Fruit fly (Drosophila melanogaster) whole organism, embryonic: ENCODE results near the gene CG6972.
A peak's percentile ranks its signal among the peaks of the same experiment; 100 is the strongest.

Source experiments
- Antp ChIP-seq: fragments of 200-800 bp; sonication (Bioruptor generic); optimal IDR thresholded peaks from 3 replicates; lab custom pipeline; 2016; ENCODE audit warnings: missing biosample characterization, missing genetic modification characterization
- Bgb ChIP-seq: fragments of 200-800 bp; sonication (Bioruptor generic); IDR thresholded peaks from 2 replicates; pipeline ENCODE4 v1.3.6; 2022; ENCODE audit warnings: missing biosample characterization, missing genetic modification characterization; ENCODE audit not compliant: partially characterized antibody
- BtbVII ChIP-seq: fragments of 200-800 bp; sonication (Bioruptor generic); optimal IDR thresholded peaks from 3 replicates; lab custom pipeline; 2017; ENCODE audit warnings: missing biosample characterization, mild to moderate bottlenecking, missing genetic modification characterization
- CG10274 ChIP-seq: fragments of 200-800 bp; sonication (Bioruptor generic); optimal IDR thresholded peaks from 3 replicates; lab custom pipeline; 2017; ENCODE audit warnings: missing biosample characterization, mild to moderate bottlenecking, missing genetic modification characterization
- CG10979 ChIP-seq: fragments of 200-800 bp; sonication (Bioruptor generic); optimal IDR thresholded peaks from 2 replicates; lab custom pipeline; 2018; ENCODE audit warnings: missing biosample characterization, mild to moderate bottlenecking, missing genetic modification characterization, moderate library complexity
- CG11398 ChIP-seq: fragments of 200-800 bp; sonication (Bioruptor generic); optimal IDR thresholded peaks from 2 replicates; lab custom pipeline; 2016; ENCODE audit warnings: missing biosample characterization, missing genetic modification characterization
- CG12236 ChIP-seq: fragments of 200-800 bp; sonication (Bioruptor generic); optimal IDR thresholded peaks from 2 replicates; lab custom pipeline; 2016; ENCODE audit warnings: missing biosample characterization, missing genetic modification characterization
- CG14860 ChIP-seq: fragments of 200-800 bp; sonication (Bioruptor generic); IDR thresholded peaks from 3 replicates; pipeline ENCODE4 v1.3.6; 2022; ENCODE audit warnings: missing biosample characterization, missing genetic modification characterization; ENCODE audit not compliant: partially characterized antibody
- CG1647 ChIP-seq: fragments of 200-800 bp; sonication (Bioruptor generic); optimal IDR thresholded peaks from 3 replicates; lab custom pipeline; 2016; ENCODE audit warnings: missing biosample characterization, missing genetic modification characterization
- CG17186 ChIP-seq: fragments of 200-800 bp; sonication (Bioruptor generic); optimal IDR thresholded peaks from 3 replicates; lab custom pipeline; 2017; ENCODE audit warnings: missing biosample characterization, missing genetic modification reagents, missing genetic modification characterization
- CG17802 ChIP-seq: fragments of 200-800 bp; sonication (Bioruptor generic); optimal IDR thresholded peaks from 2 replicates; lab custom pipeline; 2018; ENCODE audit warnings: missing biosample characterization, mild to moderate bottlenecking, missing genetic modification characterization, moderate library complexity
- CG2129 ChIP-seq: fragments of 200-800 bp; sonication (Bioruptor generic); IDR thresholded peaks from 2 replicates; pipeline ENCODE4 v1.3.6; 2022; ENCODE audit warnings: missing biosample characterization, missing genetic modification characterization; ENCODE audit not compliant: partially characterized antibody
- CG2875 ChIP-seq: fragments of 200-800 bp; sonication (Bioruptor generic); optimal IDR thresholded peaks from 2 replicates; lab custom pipeline; 2017; ENCODE audit warnings: missing biosample characterization, mild to moderate bottlenecking, missing genetic modification characterization, missing genetic modification reagents
- CG3847 ChIP-seq: fragments of 200-800 bp; sonication (Bioruptor generic); IDR thresholded peaks from 2 replicates; pipeline ENCODE4 v1.3.6; 2022; ENCODE audit warnings: missing biosample characterization, missing genetic modification characterization
- CG4707 ChIP-seq: fragments of 200-800 bp; sonication (Bioruptor generic); optimal IDR thresholded peaks from 2 replicates; lab custom pipeline; 2018; ENCODE audit warnings: missing biosample characterization, mild to moderate bottlenecking, missing genetic modification characterization, moderate library complexity
- CG5180 ChIP-seq: fragments of 200-800 bp; sonication (Bioruptor generic); optimal IDR thresholded peaks from 3 replicates; lab custom pipeline; 2017; ENCODE audit warnings: missing biosample characterization, missing genetic modification characterization, mild to moderate bottlenecking, moderate library complexity, missing genetic modification reagents
- CG6272 ChIP-seq: fragments of 200-800 bp; sonication (Bioruptor generic); IDR thresholded peaks from 2 replicates; pipeline ENCODE4 v1.3.6; 2022; ENCODE audit warnings: missing biosample characterization, missing genetic modification characterization
- CG7271 ChIP-seq: fragments of 200-800 bp; sonication (Bioruptor generic); optimal IDR thresholded peaks from 2 replicates; lab custom pipeline; 2018; ENCODE audit warnings: missing biosample characterization, mild to moderate bottlenecking, missing genetic modification characterization, moderate library complexity
- CG7786 ChIP-seq: fragments of 200-800 bp; sonication (Bioruptor generic); optimal IDR thresholded peaks from 2 replicates; lab custom pipeline; 2016; ENCODE audit warnings: missing biosample characterization, missing genetic modification characterization
- CG8388 ChIP-seq: fragments of 200-800 bp; sonication (Bioruptor generic); optimal IDR thresholded peaks from 2 replicates; lab custom pipeline; 2019; ENCODE audit warnings: missing biosample characterization, mild to moderate bottlenecking, missing genetic modification characterization, moderate library complexity
- CrebB ChIP-seq: fragments of 200-800 bp; sonication (Bioruptor generic); optimal IDR thresholded peaks from 3 replicates; lab custom pipeline; 2018; ENCODE audit warnings: missing biosample characterization, mild to moderate bottlenecking, missing genetic modification characterization
- Dref ChIP-seq: fragments of 200-800 bp; sonication (Bioruptor generic); IDR thresholded peaks from 2 replicates; pipeline ENCODE4 v1.3.6; 2022; ENCODE audit warnings: missing biosample characterization, missing genetic modification characterization
- Fer1 ChIP-seq: fragments of 200-800 bp; sonication (Bioruptor generic); optimal IDR thresholded peaks from 2 replicates; lab custom pipeline; 2017; ENCODE audit warnings: missing biosample characterization, mild to moderate bottlenecking, missing genetic modification characterization
- Gug ChIP-seq: fragments of 200-800 bp; sonication (Bioruptor generic); IDR thresholded peaks from 4 replicates; pipeline ENCODE4 v1.3.6; 2022; ENCODE audit warnings: missing biosample characterization, missing genetic modification characterization
- Jarid2 ChIP-seq: fragments of 200-800 bp; sonication (Bioruptor generic); optimal IDR thresholded peaks from 3 replicates; lab custom pipeline; 2017; ENCODE audit warnings: mild to moderate bottlenecking, missing biosample characterization, missing genetic modification reagents, missing genetic modification characterization
- Kr ChIP-seq: fragments of 200-800 bp; sonication (Bioruptor generic); optimal IDR thresholded peaks from 2 replicates; lab custom pipeline; 2017; ENCODE audit warnings: missing biosample characterization, mild to moderate bottlenecking, missing genetic modification characterization
- NFAT ChIP-seq: fragments of 200-800 bp; sonication (Bioruptor generic); IDR thresholded peaks from 2 replicates; pipeline ENCODE4 v1.3.6; 2022; ENCODE audit warnings: missing biosample characterization, missing genetic modification characterization
- Poxn ChIP-seq: fragments of 200-800 bp; sonication (Bioruptor generic); IDR thresholded peaks from 2 replicates; pipeline ENCODE4 v1.3.6; 2022; ENCODE audit warnings: missing biosample characterization, missing genetic modification characterization
- Spps ChIP-seq: fragments of 200-800 bp; sonication (Bioruptor generic); optimal IDR thresholded peaks from 2 replicates; lab custom pipeline; 2018; ENCODE audit warnings: missing biosample characterization, mild to moderate bottlenecking, missing genetic modification characterization
- amos ChIP-seq: fragments of 200-800 bp; sonication (Bioruptor generic); IDR thresholded peaks from 2 replicates; pipeline ENCODE4 v1.3.6; 2022; ENCODE audit warnings: missing biosample characterization, missing genetic modification characterization; ENCODE audit not compliant: partially characterized antibody
- az2 ChIP-seq: fragments of 200-800 bp; sonication (Bioruptor generic); optimal IDR thresholded peaks from 3 replicates; lab custom pipeline; 2016; ENCODE audit warnings: missing biosample characterization, missing genetic modification characterization
- bbx ChIP-seq: fragments of 200-800 bp; sonication (Bioruptor generic); IDR thresholded peaks from 2 replicates; pipeline ENCODE4 v1.3.6; 2022; ENCODE audit warnings: missing biosample characterization, missing genetic modification characterization; ENCODE audit not compliant: partially characterized antibody
- bcd ChIP-seq: fragments of 200-800 bp; sonication (Bioruptor generic); optimal IDR thresholded peaks from 2 replicates; lab custom pipeline; 2017; ENCODE audit warnings: missing biosample characterization, mild to moderate bottlenecking, missing genetic modification characterization
- br ChIP-seq: fragments of >200 bp; optimal IDR thresholded peaks from 2 replicates; lab custom pipeline; 2017
- chif ChIP-seq, 2 experiments: fragments of 200-800 bp; sonication (Bioruptor generic); optimal IDR thresholded peaks; 3 replicates each; lab custom pipeline; 2016; ENCODE audit warnings: missing biosample characterization in 2 of 2, missing genetic modification characterization in 2 of 2
- chn ChIP-seq: fragments of 200-800 bp; sonication (Bioruptor generic); optimal IDR thresholded peaks from 2 replicates; lab custom pipeline; 2016; ENCODE audit warnings: missing biosample characterization, missing genetic modification characterization
- ci ChIP-seq: fragments of 200-800 bp; sonication (Bioruptor generic); IDR thresholded peaks from 3 replicates; pipeline ENCODE4 v1.3.6; 2022; ENCODE audit warnings: missing biosample characterization, missing genetic modification characterization
- cwo ChIP-seq: fragments of 200-800 bp; sonication (Bioruptor generic); optimal IDR thresholded peaks from 3 replicates; lab custom pipeline; 2017; ENCODE audit warnings: missing biosample characterization, missing genetic modification characterization, mild to moderate bottlenecking, moderate library complexity, missing genetic modification reagents
- danr ChIP-seq: fragments of 200-800 bp; sonication (Bioruptor generic); IDR thresholded peaks from 2 replicates; pipeline ENCODE4 v1.3.6; 2022; ENCODE audit warnings: missing biosample characterization, missing genetic modification characterization
- dpn ChIP-seq, 2 experiments: fragments of 200-800 bp; sonication (Bioruptor generic); optimal IDR thresholded peaks; 3 replicates each; lab custom pipeline; 2016; ENCODE audit warnings: missing biosample characterization in 2 of 2, missing genetic modification characterization in 2 of 2
- jigr1 ChIP-seq: fragments of 200-800 bp; sonication (Bioruptor generic); IDR thresholded peaks from 3 replicates; pipeline ENCODE4 v1.3.6; 2022; ENCODE audit warnings: missing biosample characterization, missing genetic modification characterization
- kay ChIP-seq: fragments of 200-800 bp; sonication (Bioruptor generic); optimal IDR thresholded peaks from 2 replicates; lab custom pipeline; 2016; ENCODE audit warnings: missing biosample characterization, missing genetic modification characterization
- org-1 ChIP-seq: fragments of 200-800 bp; sonication (Bioruptor generic); optimal IDR thresholded peaks from 2 replicates; lab custom pipeline; 2017; ENCODE audit warnings: missing biosample characterization, missing genetic modification characterization
- pho ChIP-seq: fragments of 200-800 bp; sonication (Bioruptor generic); optimal IDR thresholded peaks from 2 replicates; lab custom pipeline; 2016; ENCODE audit warnings: missing biosample characterization, missing genetic modification characterization
- slou ChIP-seq: fragments of 200-800 bp; sonication (Bioruptor generic); optimal IDR thresholded peaks from 3 replicates; lab custom pipeline; 2016; ENCODE audit warnings: missing biosample characterization, missing genetic modification characterization
- slp2 ChIP-seq: fragments of 200-800 bp; sonication (Bioruptor generic); optimal IDR thresholded peaks from 2 replicates; lab custom pipeline; 2016; ENCODE audit warnings: missing biosample characterization, missing genetic modification characterization
- tll ChIP-seq, 2 experiments: fragments of 200-800 bp in 1 of 2; fragments of >200 bp in 1 of 2; sonication (Bioruptor generic) in 1 of 2; optimal IDR thresholded peaks; 2 replicates each; lab custom pipeline; 2017 to 2019; ENCODE audit warnings: missing biosample characterization in 2 of 2, missing genetic modification characterization in 2 of 2, mild to moderate bottlenecking in 1 of 2, moderate library complexity in 1 of 2
- zen ChIP-seq: fragments of 200-800 bp; sonication (Bioruptor generic); optimal IDR thresholded peaks from 3 replicates; lab custom pipeline; 2018; ENCODE audit warnings: missing biosample characterization, mild to moderate bottlenecking, missing genetic modification characterization, moderate library complexity
- zen2 ChIP-seq: fragments of 200-800 bp; sonication (Bioruptor generic); IDR thresholded peaks from 3 replicates; pipeline ENCODE4 v1.3.6; 2022; ENCODE audit warnings: missing biosample characterization, missing genetic modification characterization; ENCODE audit not compliant: partially characterized antibody
- zfh2 ChIP-seq: fragments of 200-800 bp; sonication (Bioruptor generic); optimal IDR thresholded peaks from 2 replicates; lab custom pipeline; 2016; ENCODE audit warnings: missing biosample characterization, missing genetic modification characterization

CG6972 gene

dm6 chr3R:22747423-22748090, 45.8 kb downstream of the CG6972 start, which contains the start of gene CG17141 (continued):
- TF ChIP-seq CG10979 (tag; lab: Kevin White, UChicago) (no peak), CG7786 (no peak), CG14860 (GFP tag; lab: Robert Waterston, UW) (no peak), slp2 (GFP tag; lab: Kevin White, UChicago) (no peak), amos (GFP tag; lab: Robert Waterston, UW) (peak; percentile 40; the same call in 1 of the 2 replicates), cwo (GFP tag; lab: Kevin White, UChicago) (no peak), Poxn (no peak), CG17802 (tag; lab: Kevin White, UChicago) (no peak), ci (peak; percentile 42; the same call in 1 of the 3 replicates), CG8388 (GFP tag; lab: Kevin White, UChicago) (no peak), zen (no peak), jigr1 (GFP tag; lab: Robert Waterston, UW) (no peak), CG6272 (GFP tag; lab: Robert Waterston, UW) (no peak), CG12236 (GFP tag; lab: Kevin White, UChicago) (no peak), NFAT (GFP tag; lab: Robert Waterston, UW) (no peak), az2 (GFP tag; lab: Kevin White, UChicago) (no peak), chn (no peak), Dref (GFP tag; lab: Robert Waterston, UW) (peak; percentile 38; the same call in 1 of the 2 replicates), CG2875 (GFP tag; lab: Kevin White, UChicago) (no peak), Bgb (GFP tag; lab: Robert Waterston, UW) (peak; percentile 45; the same call in 1 of the 2 replicates), bbx (GFP tag; lab: Robert Waterston, UW) (0 out of 2 replicates have a peak, but pooled peaks have one; percentile 28), CG17186 (GFP tag; lab: Kevin White, UChicago) (peak; percentile 50), zfh2 (no peak), org-1 (GFP tag; lab: Kevin White, UChicago) (no peak), Gug (no peak), CG3847 (peak; percentile 64), CG5180 (no peak), CG2129 (no peak), CrebB (peak; percentile 21), kay (GFP tag; lab: Kevin White, UChicago) (no peak), bcd (no peak), CG10274 (GFP tag; lab: Kevin White, UChicago) (no peak), CG7271 (tag; lab: Kevin White, UChicago) (no peak), pho (GFP tag; lab: Kevin White, UChicago) (no peak), chif (GFP tag; optimal IDR thresholded peaks at IDR 0.05; lab: Kevin White, UChicago) (no peak), dpn (GFP tag; optimal IDR thresholded peaks at IDR 0.05; lab: Kevin White, UChicago) (no peak), Antp (GFP tag; lab: Kevin White, UChicago) (no peak), CG11398 (GFP tag; lab: Kevin White, UChicago) (no peak), tll (GFP tag; optimal IDR thresholded peaks at IDR 0.05; lab: Kevin White, UChicago) (no peak), br (lab: Kevin White, UChicago) (no peak), BtbVII (GFP tag; lab: Kevin White, UChicago) (no peak), Spps (no peak), CG4707 (GFP tag; lab: Kevin White, UChicago) (no peak), slou (GFP tag; lab: Kevin White, UChicago) (no peak), zen2 (GFP tag; lab: Robert Waterston, UW) (no peak), Kr (GFP tag; lab: Kevin White, UChicago) (no peak), Jarid2 (GFP tag; lab: Kevin White, UChicago) (no peak), danr (GFP tag; lab: Robert Waterston, UW) (no peak), CG1647 (GFP tag; lab: Kevin White, UChicago) (no peak), Fer1 (GFP tag; lab: Kevin White, UChicago) (no peak)
